Fruit fly (Drosophila melanogaster): ENCODE data around the gene CG4045.

DNA sequence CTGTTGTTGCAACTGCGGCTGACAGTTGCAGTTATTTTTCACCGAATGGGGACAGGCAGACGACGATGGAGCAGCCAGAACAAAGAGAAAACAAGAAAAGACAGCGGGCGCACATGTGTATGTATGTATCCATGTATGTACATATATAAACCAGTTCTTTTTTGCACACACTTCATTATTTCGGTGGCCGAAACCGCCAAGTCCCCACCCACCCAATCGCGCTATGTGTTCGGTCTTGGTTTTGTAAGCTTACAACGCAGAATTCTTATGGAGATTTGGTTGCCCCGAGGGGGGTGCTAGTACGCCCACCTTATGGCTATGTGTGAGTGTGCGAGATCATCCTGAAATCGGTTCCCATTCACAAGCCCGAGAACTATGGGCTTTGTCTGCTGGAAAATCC is 44.4 kb downstream of the CG4045 start:
- TF ChIP-seq Ets98B (GFP tag; IDR thresholded peaks at IDR 0.05) (no peak), CG9948 (tag; optimal IDR thresholded peaks at IDR 0.05) (no peak), fd96Ca (GFP tag; IDR thresholded peaks at IDR 0.05) (no peak), CG8301 (tag; optimal IDR thresholded peaks at IDR 0.05) (no peak), CG34367 (tag; optimal IDR thresholded peaks at IDR 0.05) (no peak), CG10348 (GFP tag; IDR thresholded peaks at IDR 0.05) (no peak)

Measured in whole organism, pupa.